Fruit fly (Drosophila melanogaster) whole organism, prepupa: ENCODE results near the gene EMC5.

Experiments used
- CG10631 ChIP-seq: fragments of 200-800 bp; sonication (Bioruptor generic); optimal IDR thresholded peaks from 2 replicates; lab custom pipeline; 2016; ENCODE audit warnings: missing biosample characterization, missing genetic modification characterization
- CG34406 ChIP-seq: fragments of 200-800 bp; sonication (Bioruptor generic); optimal IDR thresholded peaks from 3 replicates; lab custom pipeline; 2016; ENCODE audit warnings: missing biosample characterization, missing genetic modification characterization
- CG6854 ChIP-seq: fragments of 200-800 bp; sonication (Bioruptor generic); optimal IDR thresholded peaks from 2 replicates; lab custom pipeline; 2017; ENCODE audit warnings: missing biosample characterization, mild to moderate bottlenecking, missing genetic modification characterization
- Hr38 ChIP-seq: sonication (Bioruptor generic); optimal IDR thresholded peaks from 2 replicates; lab custom pipeline; 2016; ENCODE audit warnings: missing biosample characterization, missing genetic modification characterization
- OdsH ChIP-seq: fragments of 200-800 bp; sonication (Bioruptor generic); optimal IDR thresholded peaks from 3 replicates; lab custom pipeline; 2016; ENCODE audit warnings: missing biosample characterization, missing genetic modification characterization
- Sox102F ChIP-seq: fragments of 200-800 bp; sonication (Bioruptor generic); optimal IDR thresholded peaks from 2 replicates; lab custom pipeline; 2016; ENCODE audit warnings: missing biosample characterization, mild to moderate bottlenecking, missing genetic modification characterization
- acj6 ChIP-seq: fragments of 200-800 bp; sonication (Bioruptor generic); optimal IDR thresholded peaks from 3 replicates; lab custom pipeline; 2016; ENCODE audit warnings: missing biosample characterization, missing genetic modification characterization
- fd85E ChIP-seq: fragments of 200-800 bp; sonication (Bioruptor generic); optimal IDR thresholded peaks from 3 replicates; lab custom pipeline; 2016; ENCODE audit warnings: missing biosample characterization, missing genetic modification characterization
- lz ChIP-seq: fragments of 200-800 bp; sonication (Bioruptor generic); optimal IDR thresholded peaks from 3 replicates; lab custom pipeline; 2016; ENCODE audit warnings: missing biosample characterization, missing genetic modification characterization
- topi ChIP-seq: fragments of 200-800 bp; sonication (Bioruptor generic); optimal IDR thresholded peaks from 3 replicates; lab custom pipeline; 2016; ENCODE audit warnings: missing biosample characterization, missing genetic modification characterization

DNA sequence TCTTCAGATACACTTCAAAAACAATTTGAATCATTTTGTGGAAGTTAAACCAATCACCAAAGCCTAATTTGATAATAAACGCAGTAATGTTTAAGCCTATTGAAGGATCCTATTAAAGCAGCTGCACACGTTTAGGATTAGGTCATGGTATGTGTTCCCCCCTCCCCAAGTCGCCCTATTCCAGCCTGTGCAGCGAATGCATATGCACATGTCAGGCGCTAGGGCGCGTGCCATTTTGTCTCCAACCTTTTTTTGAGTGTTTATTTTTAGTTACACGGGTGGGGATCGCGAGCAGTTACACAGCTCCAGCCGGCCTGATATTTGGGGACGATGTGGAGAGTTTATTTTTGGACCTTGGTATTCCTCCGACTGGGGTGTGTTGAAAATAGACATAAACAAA is 49.5 kb downstream of the EMC5 start:
- TF ChIP-seq lz (no peak), CG10631 (no peak), acj6 (GFP tag; lab: Kevin White, UChicago) (no peak), topi (no peak), CG34406 (GFP tag; lab: Kevin White, UChicago) (no peak), OdsH (GFP tag; lab: Kevin White, UChicago) (no peak), Hr38 (GFP tag; lab: Kevin White, UChicago) (no peak), Sox102F (GFP tag; lab: Kevin White, UChicago) (no peak), CG6854 (no peak), fd85E (no peak)
